Worm (Caenorhabditis elegans): ENCODE data around the gene K01A11.3.

- TF ChIP-seq unc-62 (GFP tag; optimal IDR thresholded peaks at IDR 0.05) (no peak), aly-2 (tag; optimal IDR thresholded peaks at IDR 0.05) (no peak), elt-1 (tag; optimal IDR thresholded peaks at IDR 0.05) (no peak), nhr-77 (tag; optimal IDR thresholded peaks at IDR 0.05) (no peak), alr-1 (tag; optimal IDR thresholded peaks at IDR 0.05) (no peak), ztf-4 (tag; optimal IDR thresholded peaks at IDR 0.05) (no peak), dmd-4 (tag; optimal IDR thresholded peaks at IDR 0.05) (no peak), mbf-1 (tag; optimal IDR thresholded peaks at IDR 0.05) (no peak), ama-1 (optimal IDR thresholded peaks at IDR 0.05) (no peak)
Measured at ce11 chrIII:3480236-3480635, 27.8 kb upstream of the K01A11.3 start.

Data from whole organism, L2 larva.